Fruit fly (Drosophila melanogaster) whole organism, adult: Measurements from ENCODE around the gene PGS1.

ENCODE experiments used
- CG11617 ChIP-seq: fragments of 200-800 bp; sonication (Bioruptor generic); optimal IDR thresholded peaks from 2 replicates; lab custom pipeline; 2017; ENCODE audit warnings: mild to moderate bottlenecking, missing biosample characterization, missing genetic modification reagents, missing genetic modification characterization
- CG12768 ChIP-seq: fragments of 200-800 bp; sonication (Bioruptor generic); optimal IDR thresholded peaks from 2 replicates; lab custom pipeline; 2017; ENCODE audit warnings: missing biosample characterization, missing genetic modification characterization, mild to moderate bottlenecking, moderate library complexity, missing genetic modification reagents
- CG14711 ChIP-seq: fragments of 200-800 bp; sonication (Bioruptor generic); optimal IDR thresholded peaks from 2 replicates; lab custom pipeline; 2018; ENCODE audit warnings: missing biosample characterization, mild to moderate bottlenecking, missing genetic modification characterization, moderate library complexity
- CG1620 ChIP-seq: fragments of 200-800 bp; sonication (Bioruptor generic); optimal IDR thresholded peaks from 2 replicates; lab custom pipeline; 2016; ENCODE audit warnings: missing biosample characterization, missing genetic modification characterization
- CG33017 ChIP-seq: fragments of 200-800 bp; sonication (Bioruptor generic); optimal IDR thresholded peaks from 2 replicates; lab custom pipeline; 2018; ENCODE audit warnings: missing biosample characterization, mild to moderate bottlenecking, missing genetic modification characterization, moderate library complexity
- CG5204 ChIP-seq: fragments of 200-800 bp; sonication (Bioruptor generic); optimal IDR thresholded peaks from 2 replicates; lab custom pipeline; 2016; ENCODE audit warnings: missing biosample characterization, missing genetic modification characterization
- CG7045 ChIP-seq: fragments of 200-800 bp; sonication (Bioruptor generic); optimal IDR thresholded peaks from 2 replicates; lab custom pipeline; 2017; ENCODE audit warnings: missing biosample characterization, mild to moderate bottlenecking, missing genetic modification characterization
- CG7101 ChIP-seq: fragments of 200-800 bp; sonication (Bioruptor generic); optimal IDR thresholded peaks from 2 replicates; lab custom pipeline; 2018; ENCODE audit warnings: missing biosample characterization, mild to moderate bottlenecking, missing genetic modification characterization, moderate library complexity
- Clk ChIP-seq: fragments of 200-800 bp; sonication (Bioruptor generic); optimal IDR thresholded peaks from 2 replicates; lab custom pipeline; 2017; ENCODE audit warnings: missing biosample characterization, missing genetic modification characterization
- Crg-1 ChIP-seq: fragments of 200-800 bp; sonication (Bioruptor generic); optimal IDR thresholded peaks from 2 replicates; lab custom pipeline; 2016; ENCODE audit warnings: missing biosample characterization, missing genetic modification characterization
- Hr96 ChIP-seq: fragments of 200-800 bp; sonication (Bioruptor generic); optimal IDR thresholded peaks from 2 replicates; lab custom pipeline; 2016; ENCODE audit warnings: missing biosample characterization, missing genetic modification characterization
- Mnt ChIP-seq: fragments of 200-800 bp; sonication (Bioruptor generic); optimal IDR thresholded peaks from 2 replicates; lab custom pipeline; 2016; ENCODE audit warnings: missing biosample characterization, mild to moderate bottlenecking, missing genetic modification characterization
- bab1 ChIP-seq: fragments of 200-800 bp; sonication (Bioruptor generic); optimal IDR thresholded peaks from 3 replicates; lab custom pipeline; 2019; ENCODE audit warnings: missing biosample characterization, mild to moderate bottlenecking, missing genetic modification characterization, moderate library complexity
- cic ChIP-seq: fragments of 200-800 bp; sonication (Bioruptor generic); optimal IDR thresholded peaks from 2 replicates; lab custom pipeline; 2017; ENCODE audit warnings: missing biosample characterization, mild to moderate bottlenecking, missing genetic modification characterization, moderate library complexity
- cnc ChIP-seq, 2 experiments: fragments of >200 bp; optimal IDR thresholded peaks; 2 replicates each; lab custom pipeline; 2017
- kay ChIP-seq: fragments of 200-800 bp; sonication (Bioruptor generic); peaks from one replicate; lab custom pipeline; 2016; ENCODE audit warnings: missing biosample characterization, missing genetic modification characterization, borderline replicate concordance
- ovo ChIP-seq: fragments of 200-800 bp; sonication (Bioruptor generic); optimal IDR thresholded peaks from 2 replicates; lab custom pipeline; 2016; ENCODE audit warnings: missing biosample characterization, missing genetic modification characterization
- pad ChIP-seq: fragments of 200-800 bp; sonication (Bioruptor generic); optimal IDR thresholded peaks from 3 replicates; lab custom pipeline; 2017; ENCODE audit warnings: missing biosample characterization, missing genetic modification characterization, mild to moderate bottlenecking, moderate library complexity, missing genetic modification reagents
- tj ChIP-seq: fragments of 200-800 bp; sonication (Bioruptor generic); optimal IDR thresholded peaks from 3 replicates; lab custom pipeline; 2017; ENCODE audit warnings: missing biosample characterization, mild to moderate bottlenecking, missing genetic modification characterization, moderate library complexity
- toe ChIP-seq: fragments of 200-800 bp; sonication (Bioruptor generic); optimal IDR thresholded peaks from 2 replicates; lab custom pipeline; 2016; ENCODE audit warnings: missing biosample characterization, missing genetic modification characterization

Gene PGS1

DNA sequence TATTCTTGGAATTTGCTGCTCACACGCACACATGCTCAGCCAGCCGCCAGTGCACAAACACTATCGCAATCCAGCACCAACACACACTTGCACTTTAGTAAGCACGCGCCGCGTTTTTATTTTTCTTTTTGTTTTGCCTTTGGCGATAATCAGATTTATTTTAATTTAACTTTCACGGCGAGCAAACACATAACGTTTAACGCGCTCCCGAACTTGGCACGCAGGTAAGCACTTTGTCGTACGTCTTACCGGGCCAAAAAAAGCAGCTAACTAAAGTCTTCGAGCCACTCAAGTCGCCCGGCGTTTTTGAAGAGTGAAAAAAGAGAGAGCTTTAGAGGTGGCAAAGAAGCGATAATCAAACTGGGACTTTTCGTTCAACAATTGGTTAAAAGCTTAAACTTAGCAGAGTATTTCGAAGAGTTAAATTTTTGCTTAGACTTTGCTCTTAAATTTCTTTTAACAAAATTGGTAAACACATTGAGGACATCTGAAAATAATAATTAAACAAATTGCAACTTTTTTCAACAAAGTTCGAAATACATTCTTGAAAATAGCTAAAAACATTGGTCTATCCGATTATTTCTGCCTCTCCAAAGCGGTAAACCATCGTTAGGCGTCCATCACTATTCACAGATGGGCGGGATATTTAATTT, 2.4 kb downstream of the PGS1 start, which contains the start of gene Mekk1:
TSS of gene Mekk1 (minus strand) at position 325 of the 653 bp plus-strand sequence.
- TF ChIP-seq Hr96 (GFP tag; lab: Kevin White, UChicago) (peak; percentile 83), kay (GFP tag; lab: Kevin White, UChicago) (no peak), tj (GFP tag; lab: Kevin White, UChicago) (no peak), cic (GFP tag; lab: Kevin White, UChicago) (peak; percentile 8), pad (GFP tag; lab: Kevin White, UChicago) (peak; percentile 44), Clk (GFP tag; lab: Kevin White, UChicago) (peak; percentile 51), CG11617 (GFP tag; lab: Kevin White, UChicago) (peak; percentile 50), Crg-1 (GFP tag; lab: Kevin White, UChicago) (peak; percentile 71), ovo (GFP tag; lab: Kevin White, UChicago) (no peak), CG5204 (GFP tag; lab: Kevin White, UChicago) (peak; percentile 74), toe (GFP tag; lab: Kevin White, UChicago) (peak; percentile 88), CG14711 (peak; percentile 56), bab1 (GFP tag; lab: Kevin White, UChicago) (peak; percentile 72), cnc (optimal IDR thresholded peaks at IDR 0.05; lab: Kevin White, UChicago) (no peak), CG1620 (GFP tag; lab: Kevin White, UChicago) (peak; percentile 61), CG7101 (tag; lab: Kevin White, UChicago) (peak; percentile 84), Mnt (GFP tag; lab: Kevin White, UChicago) (peak; percentile 72), CG12768 (GFP tag; lab: Kevin White, UChicago) (peak; percentile 66), CG33017 (no peak), CG7045 (peak; percentile 58)

DNA sequence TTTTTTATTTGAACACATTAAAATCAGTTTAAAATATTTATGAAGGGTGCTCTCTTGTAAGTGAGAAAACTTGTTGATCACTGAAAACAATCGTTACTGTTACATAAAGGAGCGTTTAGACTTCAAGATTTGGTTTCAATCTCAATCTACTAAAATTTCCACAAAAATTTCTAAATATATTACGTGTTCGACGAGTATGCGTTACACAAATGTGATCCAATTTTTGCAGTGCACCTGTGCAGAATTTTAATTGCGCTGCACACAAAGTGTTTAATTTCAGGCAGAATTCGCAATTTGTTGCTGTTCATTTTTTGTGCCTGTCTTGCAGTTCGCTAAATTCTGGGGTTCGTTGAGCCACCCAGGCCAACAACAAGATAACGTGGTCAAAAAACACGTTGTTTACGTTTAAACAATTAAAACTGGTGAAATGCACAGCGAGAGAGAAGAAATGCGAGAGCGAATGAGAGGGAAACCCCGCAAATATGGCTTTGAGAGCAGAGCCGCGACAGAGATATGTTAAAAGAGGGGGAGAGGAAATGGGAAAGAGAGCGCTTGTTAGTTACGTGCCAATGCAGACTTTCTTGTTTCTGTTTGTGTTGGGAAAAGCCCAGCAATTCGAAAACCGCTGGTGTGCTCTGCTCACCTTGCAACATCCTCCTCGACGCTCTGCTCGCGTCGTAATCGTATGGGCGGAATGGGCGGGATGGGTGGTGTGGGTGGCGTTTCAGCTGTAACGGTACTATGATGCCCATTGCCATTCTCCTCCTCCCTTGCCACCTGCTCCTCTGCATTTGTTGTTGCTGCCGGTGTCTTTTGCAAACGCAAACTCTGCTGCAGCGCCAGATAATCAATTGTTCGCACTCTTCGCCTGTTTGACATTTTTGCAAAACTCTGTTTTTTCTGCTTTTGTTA, 3.2 kb downstream of the PGS1 start:
- TF ChIP-seq cic (GFP tag; lab: Kevin White, UChicago), result no peak
- peak; percentile 88 for TF ChIP-seq pad (GFP tag; lab: Kevin White, UChicago)
- no peak for TF ChIP-seq bab1 (GFP tag; lab: Kevin White, UChicago)
- TF ChIP-seq CG5204 (GFP tag; lab: Kevin White, UChicago), result no peak
- TF ChIP-seq kay (GFP tag; lab: Kevin White, UChicago), result no peak
- no peak for TF ChIP-seq Clk (GFP tag; lab: Kevin White, UChicago)
- no peak for TF ChIP-seq Crg-1 (GFP tag; lab: Kevin White, UChicago)
- TF ChIP-seq CG7101 (tag; lab: Kevin White, UChicago), result peak; percentile 41
- TF ChIP-seq CG33017, result no peak
- TF ChIP-seq CG12768 (GFP tag; lab: Kevin White, UChicago), result peak; percentile 33
- TF ChIP-seq toe (GFP tag; lab: Kevin White, UChicago), result no peak
- TF ChIP-seq Hr96 (GFP tag; lab: Kevin White, UChicago), result no peak
- peak; percentile 63 for TF ChIP-seq Mnt (GFP tag; lab: Kevin White, UChicago)
- TF ChIP-seq CG7045, result no peak
- TF ChIP-seq tj (GFP tag; lab: Kevin White, UChicago), result peak; percentile 97
- TF ChIP-seq CG14711, result peak; percentile 61
- TF ChIP-seq CG11617 (GFP tag; lab: Kevin White, UChicago), result peak; percentile 22
- peak; percentile 63 for TF ChIP-seq ovo (GFP tag; lab: Kevin White, UChicago)
- no peak for TF ChIP-seq cnc (optimal IDR thresholded peaks at IDR 0.05; lab: Kevin White, UChicago)
- no peak for TF ChIP-seq CG1620 (GFP tag; lab: Kevin White, UChicago)

- TF ChIP-seq tj (GFP tag; lab: Kevin White, UChicago) (no peak), Clk (GFP tag; lab: Kevin White, UChicago) (no peak), ovo (GFP tag; lab: Kevin White, UChicago) (no peak), bab1 (GFP tag; lab: Kevin White, UChicago) (no peak), CG7101 (tag; lab: Kevin White, UChicago) (no peak), cnc (optimal IDR thresholded peaks at IDR 0.05; lab: Kevin White, UChicago) (no peak), pad (GFP tag; lab: Kevin White, UChicago) (no peak), CG33017 (no peak), CG11617 (GFP tag; lab: Kevin White, UChicago) (no peak), cic (GFP tag; lab: Kevin White, UChicago) (no peak), toe (GFP tag; lab: Kevin White, UChicago) (no peak), Mnt (GFP tag; lab: Kevin White, UChicago) (no peak)
Measured at dm6 chr3R:18741844-18742187, 4.0 kb downstream of the PGS1 start.

DNA sequence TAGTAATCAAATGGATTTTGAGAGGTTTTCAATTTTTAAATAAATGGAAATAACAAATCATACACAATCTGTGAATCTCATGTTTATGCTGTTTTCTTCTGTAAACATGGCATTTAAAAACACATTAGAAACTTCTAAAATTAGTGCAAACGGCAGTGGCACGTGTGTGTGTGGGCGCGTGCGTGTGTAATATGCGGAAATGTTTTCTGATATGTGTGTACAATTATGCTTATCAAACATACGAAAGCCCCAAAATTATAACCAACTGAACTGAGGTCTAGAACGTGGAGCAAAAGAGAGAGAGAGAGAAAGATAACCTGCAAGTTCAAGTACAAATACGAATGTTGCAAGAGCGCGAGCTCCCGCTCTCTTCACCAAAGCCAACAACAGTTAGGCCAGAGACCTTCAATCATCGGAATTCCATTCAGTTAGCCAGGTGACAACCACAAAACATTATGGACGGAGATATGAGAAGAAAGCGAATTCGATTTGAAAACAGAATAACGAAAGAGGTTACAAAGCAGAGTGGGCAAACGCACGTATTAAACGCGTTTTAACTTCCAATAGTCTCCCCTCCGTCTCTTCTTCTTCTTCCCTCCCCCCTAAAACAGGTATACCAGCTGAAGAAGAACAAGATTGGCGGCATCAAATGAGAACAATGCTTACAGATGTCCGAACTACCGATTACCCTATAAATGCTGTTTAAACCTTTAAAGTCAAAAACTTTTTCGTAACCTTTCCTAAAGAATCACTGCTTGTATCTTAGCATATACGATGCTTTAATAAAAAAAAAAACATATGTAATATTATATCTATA, 4.6 kb downstream of the PGS1 start:
- no peak for TF ChIP-seq cnc (optimal IDR thresholded peaks at IDR 0.05; lab: Kevin White, UChicago)
- no peak for TF ChIP-seq CG5204 (GFP tag; lab: Kevin White, UChicago)
- TF ChIP-seq CG1620 (GFP tag; lab: Kevin White, UChicago), result no peak
- TF ChIP-seq CG12768 (GFP tag; lab: Kevin White, UChicago), result peak; percentile 68
- TF ChIP-seq kay (GFP tag; lab: Kevin White, UChicago), result no peak
- peak; percentile 84 for TF ChIP-seq CG7101 (tag; lab: Kevin White, UChicago)
- no peak for TF ChIP-seq ovo (GFP tag; lab: Kevin White, UChicago)
- no peak for TF ChIP-seq cic (GFP tag; lab: Kevin White, UChicago)
- peak; percentile 45 for TF ChIP-seq CG7045
- TF ChIP-seq CG14711, result peak; percentile 86
- TF ChIP-seq tj (GFP tag; lab: Kevin White, UChicago), result no peak
- no peak for TF ChIP-seq toe (GFP tag; lab: Kevin White, UChicago)
- TF ChIP-seq bab1 (GFP tag; lab: Kevin White, UChicago), result peak; percentile 91
- TF ChIP-seq Mnt (GFP tag; lab: Kevin White, UChicago), result no peak
- TF ChIP-seq CG11617 (GFP tag; lab: Kevin White, UChicago), result peak; percentile 18
- peak; percentile 36 for TF ChIP-seq CG33017
- TF ChIP-seq Hr96 (GFP tag; lab: Kevin White, UChicago), result no peak
- TF ChIP-seq Clk (GFP tag; lab: Kevin White, UChicago), result no peak
- TF ChIP-seq Crg-1 (GFP tag; lab: Kevin White, UChicago), result no peak
- TF ChIP-seq pad (GFP tag; lab: Kevin White, UChicago), result peak; percentile 71
